Fruit fly (Drosophila melanogaster) whole organism, adult: ENCODE data around the gene CG33965.

Experiments
- CG12768 ChIP-seq: fragments of 200-800 bp; sonication (Bioruptor generic); optimal IDR thresholded peaks from 2 replicates; lab custom pipeline; 2017; ENCODE audit warnings: missing biosample characterization, missing genetic modification characterization, mild to moderate bottlenecking, moderate library complexity, missing genetic modification reagents
- CG33017 ChIP-seq: fragments of 200-800 bp; sonication (Bioruptor generic); optimal IDR thresholded peaks from 2 replicates; lab custom pipeline; 2018; ENCODE audit warnings: missing biosample characterization, mild to moderate bottlenecking, missing genetic modification characterization, moderate library complexity
- CG5204 ChIP-seq: fragments of 200-800 bp; sonication (Bioruptor generic); optimal IDR thresholded peaks from 2 replicates; lab custom pipeline; 2016; ENCODE audit warnings: missing biosample characterization, missing genetic modification characterization
- Mnt ChIP-seq: fragments of 200-800 bp; sonication (Bioruptor generic); optimal IDR thresholded peaks from 2 replicates; lab custom pipeline; 2016; ENCODE audit warnings: missing biosample characterization, mild to moderate bottlenecking, missing genetic modification characterization
- bab1 ChIP-seq: fragments of 200-800 bp; sonication (Bioruptor generic); optimal IDR thresholded peaks from 3 replicates; lab custom pipeline; 2019; ENCODE audit warnings: missing biosample characterization, mild to moderate bottlenecking, missing genetic modification characterization, moderate library complexity
- cic ChIP-seq: fragments of 200-800 bp; sonication (Bioruptor generic); optimal IDR thresholded peaks from 2 replicates; lab custom pipeline; 2017; ENCODE audit warnings: missing biosample characterization, mild to moderate bottlenecking, missing genetic modification characterization, moderate library complexity
- cnc ChIP-seq, 2 experiments: fragments of >200 bp; optimal IDR thresholded peaks; 2 replicates each; lab custom pipeline; 2017
- kay ChIP-seq: fragments of 200-800 bp; sonication (Bioruptor generic); peaks from one replicate; lab custom pipeline; 2016; ENCODE audit warnings: missing biosample characterization, missing genetic modification characterization, borderline replicate concordance
- ovo ChIP-seq: fragments of 200-800 bp; sonication (Bioruptor generic); optimal IDR thresholded peaks from 2 replicates; lab custom pipeline; 2016; ENCODE audit warnings: missing biosample characterization, missing genetic modification characterization
- pad ChIP-seq: fragments of 200-800 bp; sonication (Bioruptor generic); optimal IDR thresholded peaks from 3 replicates; lab custom pipeline; 2017; ENCODE audit warnings: missing biosample characterization, missing genetic modification characterization, mild to moderate bottlenecking, moderate library complexity, missing genetic modification reagents

DNA sequence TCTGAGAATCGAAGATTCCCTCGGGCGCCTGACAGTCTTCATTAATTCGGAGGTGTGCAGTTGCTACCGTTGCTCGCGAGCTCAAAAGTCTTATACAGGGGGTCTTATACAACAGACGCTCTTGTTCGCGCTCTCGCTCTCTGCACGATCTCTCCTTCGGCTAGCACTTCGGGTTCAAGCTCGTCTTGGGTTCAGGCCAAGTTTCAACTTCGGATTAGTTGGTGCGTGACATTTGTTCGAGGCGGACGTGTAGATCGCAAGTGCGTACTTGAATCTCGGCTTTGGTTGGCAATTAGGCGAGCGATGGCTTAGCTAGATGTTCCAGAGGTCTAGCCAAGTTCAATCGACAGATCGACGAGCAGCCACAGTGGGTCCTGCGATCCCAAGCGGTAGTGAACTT is 24.5 kb upstream of the CG33965 start:
- no peak for TF ChIP-seq bab1
- no peak for TF ChIP-seq Mnt (GFP tag; lab: Kevin White, UChicago)
- TF ChIP-seq CG12768 (GFP tag; lab: Kevin White, UChicago) = no peak
- no peak for TF ChIP-seq pad (GFP tag; lab: Kevin White, UChicago)
- no peak for TF ChIP-seq cnc (optimal IDR thresholded peaks at IDR 0.05; lab: Kevin White, UChicago)
- no peak for TF ChIP-seq kay (GFP tag; lab: Kevin White, UChicago)
- no peak for TF ChIP-seq ovo (GFP tag; lab: Kevin White, UChicago)
- TF ChIP-seq CG5204 = no peak
- no peak for TF ChIP-seq cic
- TF ChIP-seq CG33017 (tag; lab: Kevin White, UChicago) = no peak
